Worm (Caenorhabditis elegans): Measurements from ENCODE around the gene dnj-18.
A peak's percentile ranks its signal among the peaks of the same experiment; 100 is the strongest.

Gene dnj-18

ce11 chrIII:4657386-4657785, 40.5 kb upstream of the dnj-18 start:
- TF ChIP-seq pqm-1 (tag; optimal IDR thresholded peaks at IDR 0.05) (no peak), elt-1 (tag; optimal IDR thresholded peaks at IDR 0.05) (no peak), jun-1 (tag; optimal IDR thresholded peaks at IDR 0.05) (no peak), fos-1 (tag; optimal IDR thresholded peaks at IDR 0.05) (no peak), nhr-12 (tag; optimal IDR thresholded peaks at IDR 0.05) (no peak), nhr-23 (tag; optimal IDR thresholded peaks at IDR 0.05) (no peak), skn-1 (tag; optimal IDR thresholded peaks at IDR 0.05) (no peak), nhr-11 (tag; optimal IDR thresholded peaks at IDR 0.05) (no peak), fkh-2 (tag; optimal IDR thresholded peaks at IDR 0.05) (no peak), daf-12 (tag; optimal IDR thresholded peaks at IDR 0.05) (no peak), lin-39 (tag; optimal IDR thresholded peaks at IDR 0.05) (no peak), mdl-1 (tag; optimal IDR thresholded peaks at IDR 0.05) (no peak), mml-1 (tag; optimal IDR thresholded peaks at IDR 0.05) (no peak), egl-27 (tag; optimal IDR thresholded peaks at IDR 0.05) (no peak), fkh-10 (GFP tag; optimal IDR thresholded peaks at IDR 0.05) (no peak), lin-15B (tag; optimal IDR thresholded peaks at IDR 0.05) (no peak), elt-3 (tag; optimal IDR thresholded peaks at IDR 0.05) (no peak)

ce11 chrIII:4658384-4658844, 39.5 kb upstream of the dnj-18 start, which contains the start of gene cdka-1:
cdka-1 (plus strand) TSS chrIII:4658794.
- TF ChIP-seq lin-39 (tag; optimal IDR thresholded peaks at IDR 0.05), result peak; percentile 36
- no peak for TF ChIP-seq nhr-43 (tag; optimal IDR thresholded peaks at IDR 0.05; ENCODE audit: poor library complexity, severe bottlenecking)
- no peak for TF ChIP-seq nhr-12 (tag; optimal IDR thresholded peaks at IDR 0.05)
- peak; percentile 38 for TF ChIP-seq nfya-1 (tag; optimal IDR thresholded peaks at IDR 0.05; ENCODE audit: insufficient read depth)
- TF ChIP-seq nhr-76 (tag; optimal IDR thresholded peaks at IDR 0.05), result no peak
- no peak for TF ChIP-seq ztf-4 (tag; optimal IDR thresholded peaks at IDR 0.05)
- TF ChIP-seq ztf-11 (tag; optimal IDR thresholded peaks at IDR 0.05), result no peak
- TF ChIP-seq elt-2 (tag; optimal IDR thresholded peaks at IDR 0.05), result no peak

ce11 chrIII:4659426-4659825, 38.5 kb upstream of the dnj-18 start:
- TF ChIP-seq ceh-82 (tag; optimal IDR thresholded peaks at IDR 0.05) (no peak), elt-1 (tag; optimal IDR thresholded peaks at IDR 0.05) (no peak), pha-4 (tag; optimal IDR thresholded peaks at IDR 0.05) (no peak), elt-3 (tag; optimal IDR thresholded peaks at IDR 0.05) (no peak), tbx-2 (tag; optimal IDR thresholded peaks at IDR 0.05) (no peak), nhr-28 (tag; optimal IDR thresholded peaks at IDR 0.05) (no peak), nhr-25 (tag; optimal IDR thresholded peaks at IDR 0.05) (no peak), nhr-43 (tag; optimal IDR thresholded peaks at IDR 0.05; ENCODE audit: poor library complexity, severe bottlenecking) (no peak), egl-27 (tag; optimal IDR thresholded peaks at IDR 0.05) (no peak), nhr-11 (tag; optimal IDR thresholded peaks at IDR 0.05) (no peak)

- TF ChIP-seq tbx-2 (tag; optimal IDR thresholded peaks at IDR 0.05) (no peak), mml-1 (tag; optimal IDR thresholded peaks at IDR 0.05) (no peak), lin-39 (tag; optimal IDR thresholded peaks at IDR 0.05) (no peak), egl-5 (tag; optimal IDR thresholded peaks at IDR 0.05) (no peak), elt-1 (tag; optimal IDR thresholded peaks at IDR 0.05) (no peak)
Measured at ce11 chrIII:4665272-4665671, 32.6 kb upstream of the dnj-18 start, which contains the start of gene T23F11.4. T23F11.4 (minus strand) TSS chrIII:4665372.

- TF ChIP-seq R02D3.7 (tag; optimal IDR thresholded peaks at IDR 0.05) (no peak), fos-1 (tag; optimal IDR thresholded peaks at IDR 0.05) (no peak), nhr-43 (tag; optimal IDR thresholded peaks at IDR 0.05; ENCODE audit: poor library complexity, severe bottlenecking) (peak; percentile 1), ZK546.5 (tag; optimal IDR thresholded peaks at IDR 0.05) (no peak), nhr-12 (tag; optimal IDR thresholded peaks at IDR 0.05) (no peak), jun-1 (tag; optimal IDR thresholded peaks at IDR 0.05) (peak; percentile 22), skn-1 (tag; optimal IDR thresholded peaks at IDR 0.05) (no peak), nhr-76 (tag; optimal IDR thresholded peaks at IDR 0.05) (no peak), ceh-28 (tag; optimal IDR thresholded peaks at IDR 0.05) (no peak), hmg-11 (tag; optimal IDR thresholded peaks at IDR 0.05) (peak; percentile 86), nhr-25 (tag; optimal IDR thresholded peaks at IDR 0.05) (peak; percentile 78), lsy-12 (tag; optimal IDR thresholded peaks at IDR 0.05) (peak; percentile 35), tbx-2 (tag; optimal IDR thresholded peaks at IDR 0.05) (peak; percentile 48), ztf-11 (tag; optimal IDR thresholded peaks at IDR 0.05) (no peak), ceh-82 (tag; optimal IDR thresholded peaks at IDR 0.05) (no peak), egl-27 (tag; optimal IDR thresholded peaks at IDR 0.05) (no peak), sea-2 (GFP tag; optimal IDR thresholded peaks at IDR 0.05) (peak; percentile 39), mml-1 (tag; optimal IDR thresholded peaks at IDR 0.05) (no peak), pha-4 (tag; optimal IDR thresholded peaks at IDR 0.05) (peak; percentile 4), nfya-1 (tag; optimal IDR thresholded peaks at IDR 0.05; ENCODE audit: insufficient read depth) (peak; percentile 62), lin-15B (tag; optimal IDR thresholded peaks at IDR 0.05) (peak; percentile 48), eor-1 (tag; optimal IDR thresholded peaks at IDR 0.05) (no peak), egl-5 (tag; optimal IDR thresholded peaks at IDR 0.05) (peak; percentile 34), nhr-23 (tag; optimal IDR thresholded peaks at IDR 0.05) (peak; percentile 38), unc-39 (tag; optimal IDR thresholded peaks at IDR 0.05) (no peak), pqm-1 (tag; optimal IDR thresholded peaks at IDR 0.05) (no peak), lin-39 (tag; optimal IDR thresholded peaks at IDR 0.05) (peak; percentile 65), ama-1 (optimal IDR thresholded peaks at IDR 0.05) (no peak), ceh-16 (tag; optimal IDR thresholded peaks at IDR 0.05) (no peak)
Measured at ce11 chrIII:4666753-4667400, 31.0 kb upstream of the dnj-18 start.
